1 fruit fly cellular context compared by ENCODE assay signal in the genomic region with DNA sequence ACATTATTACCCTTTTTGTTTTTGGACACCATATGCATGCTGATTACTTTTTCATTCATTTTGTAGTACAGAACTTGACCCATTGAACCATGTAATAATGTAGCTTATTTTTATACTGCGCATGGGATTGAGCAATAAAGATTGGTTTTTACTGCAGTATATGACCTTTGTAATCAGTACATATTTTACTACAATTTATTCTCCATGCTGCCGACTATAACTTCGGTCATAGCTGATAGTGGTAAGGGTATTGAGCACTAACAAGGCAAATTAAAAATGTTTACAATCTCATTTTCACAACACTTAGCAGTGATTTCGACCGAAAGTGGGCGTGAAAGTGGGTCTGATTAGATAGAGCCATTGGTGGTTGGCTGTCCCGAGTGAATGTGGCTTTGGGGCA.
TF ChIP-seq lines count a peak whose summit lies in the region.

No protein-coding gene starts in this region.

TF ChIP-seq in whole organism, embryonic, 481 proteins besides CTCF, POLR2A, EP300 and RAD21 (continued from another document):
- TF ChIP-seq CG1603 (tag; optimal IDR thresholded peaks at IDR 0.05; lab: Kevin White, UChicago): peak; percentile 40
- peak; percentile 28 for TF ChIP-seq CG2120 (GFP tag; optimal IDR thresholded peaks at IDR 0.05; lab: Kevin White, UChicago)
- peak; percentile 18 for TF ChIP-seq CG2712 (tag; optimal IDR thresholded peaks at IDR 0.05; lab: Kevin White, UChicago)
- TF ChIP-seq ci (GFP tag; IDR thresholded peaks at IDR 0.05; lab: Robert Waterston, UW): 0 out of 3 replicates have a peak, but pooled peaks have one; percentile 15
- no peak for TF ChIP-seq CG6791 (GFP tag; IDR thresholded peaks at IDR 0.05; lab: Robert Waterston, UW; ENCODE audit: partially characterized antibody)
- peak; percentile 52 for TF ChIP-seq row (GFP tag; IDR thresholded peaks at IDR 0.05; lab: Robert Waterston, UW)
- peak; percentile 32 for TF ChIP-seq fd96Cb (tag; optimal IDR thresholded peaks at IDR 0.05; lab: Kevin White, UChicago)
- TF ChIP-seq sens-2 (GFP tag; IDR thresholded peaks at IDR 0.05; lab: Robert Waterston, UW): 0 out of 2 replicates have a peak, but pooled peaks have one; percentile 46
- TF ChIP-seq CG16813 (GFP tag; IDR thresholded peaks at IDR 0.05; lab: Robert Waterston, UW; ENCODE audit: partially characterized antibody): no peak
- no peak for TF ChIP-seq CG10366 (GFP tag; IDR thresholded peaks at IDR 0.05; lab: Robert Waterston, UW)
- no peak for TF ChIP-seq CG15696 (tag; optimal IDR thresholded peaks at IDR 0.05; lab: Kevin White, UChicago)
- no peak for TF ChIP-seq sima (GFP tag; optimal IDR thresholded peaks at IDR 0.05; lab: Kevin White, UChicago)
- TF ChIP-seq lab (GFP tag; optimal IDR thresholded peaks at IDR 0.05; lab: Kevin White, UChicago): peak; percentile 39
- TF ChIP-seq Ravus (GFP tag; IDR thresholded peaks at IDR 0.05; lab: Robert Waterston, UW): no peak
- TF ChIP-seq lola (GFP tag; optimal IDR thresholded peaks at IDR 0.05; lab: Kevin White, UChicago): no peak
- TF ChIP-seq gem (tag; optimal IDR thresholded peaks at IDR 0.05; lab: Kevin White, UChicago): peak; percentile 51
- no peak for TF ChIP-seq tgo (GFP tag; IDR thresholded peaks at IDR 0.05; lab: Robert Waterston, UW)
- TF ChIP-seq Antp (GFP tag; optimal IDR thresholded peaks at IDR 0.05; lab: Kevin White, UChicago): no peak
- TF ChIP-seq CG4730 (GFP tag; IDR thresholded peaks at IDR 0.05; lab: Robert Waterston, UW): no peak
- TF ChIP-seq tap (tag; optimal IDR thresholded peaks at IDR 0.05; lab: Kevin White, UChicago): no peak
- TF ChIP-seq B-H1 (GFP tag; IDR thresholded peaks at IDR 0.05; lab: Robert Waterston, UW): no peak
- TF ChIP-seq CG7839 (tag; optimal IDR thresholded peaks at IDR 0.05; lab: Kevin White, UChicago): peak; percentile 33
- TF ChIP-seq cwo (GFP tag; optimal IDR thresholded peaks at IDR 0.05; lab: Kevin White, UChicago): peak; percentile 3
- TF ChIP-seq gsb-n (tag; optimal IDR thresholded peaks at IDR 0.05; lab: Kevin White, UChicago): no peak
- no peak for TF ChIP-seq HmgZ (tag; optimal IDR thresholded peaks at IDR 0.05; lab: Kevin White, UChicago)
- peak; percentile 1 for TF ChIP-seq CG12391 (tag; optimal IDR thresholded peaks at IDR 0.05; lab: Kevin White, UChicago)
- peak; percentile 53 for TF ChIP-seq Med (GFP tag; lab: Kevin White, UChicago)
- TF ChIP-seq CG4424 (GFP tag; optimal IDR thresholded peaks at IDR 0.05; lab: Kevin White, UChicago): peak; percentile 8
- TF ChIP-seq CG34224 (GFP tag; IDR thresholded peaks at IDR 0.05; lab: Robert Waterston, UW; ENCODE audit: partially characterized antibody): no peak
- TF ChIP-seq Nf-YC (tag; optimal IDR thresholded peaks at IDR 0.05; lab: Kevin White, UChicago): no peak
- peak; percentile 3 for TF ChIP-seq grn (GFP tag; optimal IDR thresholded peaks at IDR 0.05; lab: Kevin White, UChicago)
- peak; percentile 19 for TF ChIP-seq Sox102F (GFP tag; optimal IDR thresholded peaks at IDR 0.05; lab: Kevin White, UChicago)
- TF ChIP-seq CG1529 (GFP tag; optimal IDR thresholded peaks at IDR 0.05; lab: Kevin White, UChicago): no peak
- no peak for TF ChIP-seq twi (tag; optimal IDR thresholded peaks at IDR 0.05; lab: Kevin White, UChicago)
- no peak for TF ChIP-seq Jarid2 (GFP tag; optimal IDR thresholded peaks at IDR 0.05; lab: Kevin White, UChicago)
- no peak for TF ChIP-seq HLH4C (GFP tag; IDR thresholded peaks at IDR 0.05; lab: Robert Waterston, UW; ENCODE audit: partially characterized antibody)
- TF ChIP-seq CoRest (tag; optimal IDR thresholded peaks at IDR 0.05; lab: Kevin White, UChicago): peak; percentile 13
- no peak for TF ChIP-seq CG4328 (GFP tag; optimal IDR thresholded peaks at IDR 0.05; lab: Kevin White, UChicago)
- TF ChIP-seq phol (tag; optimal IDR thresholded peaks at IDR 0.05; lab: Kevin White, UChicago): peak; percentile 20
- TF ChIP-seq pan (optimal IDR thresholded peaks at IDR 0.05; lab: Kevin White, UChicago): no peak
- TF ChIP-seq pan (GFP tag; optimal IDR thresholded peaks at IDR 0.05 in 1 of 2, IDR thresholded peaks at IDR 0.05 in 1 of 2): no peak
- TF ChIP-seq p53 (GFP tag; optimal IDR thresholded peaks at IDR 0.05; lab: Kevin White, UChicago): no peak
- TF ChIP-seq CG30403 (GFP tag; optimal IDR thresholded peaks at IDR 0.05; lab: Kevin White, UChicago): no peak
- TF ChIP-seq CG17359 (tag; optimal IDR thresholded peaks at IDR 0.05; lab: Kevin White, UChicago): peak; percentile 11
- peak in 1 of 2 experiments; percentile 68 for TF ChIP-seq Hr78 (GFP tag; optimal IDR thresholded peaks at IDR 0.05; lab: Kevin White, UChicago)
- TF ChIP-seq NfI (GFP tag; optimal IDR thresholded peaks at IDR 0.05; lab: Kevin White, UChicago): peak; percentile 2
- no peak for TF ChIP-seq CrebB (tag; optimal IDR thresholded peaks at IDR 0.05; lab: Kevin White, UChicago)
- TF ChIP-seq CG13123 (GFP tag; optimal IDR thresholded peaks at IDR 0.05; lab: Kevin White, UChicago): no peak
- TF ChIP-seq CG3065 (GFP tag; optimal IDR thresholded peaks at IDR 0.05; lab: Kevin White, UChicago): no peak
- no peak for TF ChIP-seq H15 (GFP tag; IDR thresholded peaks at IDR 0.05; lab: Robert Waterston, UW)
- no peak for TF ChIP-seq Hsf (GFP tag; optimal IDR thresholded peaks at IDR 0.05; lab: Kevin White, UChicago)
- TF ChIP-seq CG11085 (GFP tag; IDR thresholded peaks at IDR 0.05; lab: Robert Waterston, UW): no peak
- peak; percentile 1 for TF ChIP-seq Oli (tag; optimal IDR thresholded peaks at IDR 0.05; lab: Kevin White, UChicago)
- TF ChIP-seq CG11504 (tag; optimal IDR thresholded peaks at IDR 0.05; lab: Kevin White, UChicago): peak; percentile 43
- no peak for TF ChIP-seq CG12769 (tag; optimal IDR thresholded peaks at IDR 0.05; lab: Kevin White, UChicago)
- no peak for TF ChIP-seq sna (GFP tag; IDR thresholded peaks at IDR 0.05; lab: Robert Waterston, UW; ENCODE audit: partially characterized antibody)
- no peak for TF ChIP-seq CG14014 (GFP tag; IDR thresholded peaks at IDR 0.05; lab: Robert Waterston, UW)
- no peak for TF ChIP-seq lmd (GFP tag; IDR thresholded peaks at IDR 0.05; lab: Robert Waterston, UW)
- TF ChIP-seq NK7.1 (GFP tag; optimal IDR thresholded peaks at IDR 0.05; lab: Kevin White, UChicago): no peak
